Fruit fly (Drosophila melanogaster) whole organism: ENCODE measurements around the gene TyrRS.

Experiments used
- CG8478 ChIP-seq: fragments of >200 bp; optimal IDR thresholded peaks from 2 replicates; lab custom pipeline; 2018; ENCODE audit warnings: inconsistent platforms
- Dll ChIP-seq: fragments of >200 bp; optimal IDR thresholded peaks from 2 replicates; lab custom pipeline; 2017
- psq ChIP-seq: fragments of >200 bp; optimal IDR thresholded peaks from 2 replicates; lab custom pipeline; 2017
- usp ChIP-seq: fragments of >200 bp; optimal IDR thresholded peaks from 2 replicates; lab custom pipeline; 2017; ENCODE audit warnings: missing biosample characterization, missing genetic modification characterization, mixed read lengths

- TF ChIP-seq usp (GFP tag; lab: Kevin White, UChicago), result no peak
- TF ChIP-seq CG8478 (lab: Kevin White, UChicago), result no peak
- TF ChIP-seq Dll (lab: Kevin White, UChicago), result no peak
- TF ChIP-seq psq (lab: Kevin White, UChicago), result no peak
Measured at dm6 chr3L:16392874-16393273, 26.2 kb downstream of the TyrRS start.
